Worm (Caenorhabditis elegans) whole organism, midembryonic: Measurements from ENCODE around the gene K11D12.12.

Experiments
- cog-1 ChIP-seq: sonication (generic microtip); optimal IDR thresholded peaks from 2 replicates; lab custom pipeline; 2016; ENCODE audit warnings: missing genetic modification characterization, missing compliant biosample characterization
- flt-1 ChIP-seq: fragments of 200-800 bp; sonication (Bioruptor generic); IDR thresholded peaks from 2 replicates; pipeline ENCODE4 v1.3.6; 2022; ENCODE audit warnings: missing genetic modification characterization, missing compliant biosample characterization
- klf-2 ChIP-seq: fragments of 200-800 bp; sonication (Bioruptor generic); conservative IDR thresholded peaks from 2 replicates; pipeline ENCODE4 v1.3.6; 2022; ENCODE audit warnings: missing genetic modification reagents, missing genetic modification characterization, missing compliant biosample characterization
- med-1 ChIP-seq: sonication (generic microtip); optimal IDR thresholded peaks from 2 replicates; lab custom pipeline; 2017; ENCODE audit warnings: missing genetic modification characterization, mild to moderate bottlenecking, missing compliant biosample characterization, antibody characterized with exemption, missing genetic modification reagents; ENCODE audit not compliant: insufficient read depth
- ztf-29 ChIP-seq: fragments of 200-800 bp; sonication (Bioruptor generic); IDR thresholded peaks from 2 replicates; pipeline ENCODE4 v1.3.6; 2022; ENCODE audit warnings: missing genetic modification reagents, missing genetic modification characterization, missing compliant biosample characterization

DNA sequence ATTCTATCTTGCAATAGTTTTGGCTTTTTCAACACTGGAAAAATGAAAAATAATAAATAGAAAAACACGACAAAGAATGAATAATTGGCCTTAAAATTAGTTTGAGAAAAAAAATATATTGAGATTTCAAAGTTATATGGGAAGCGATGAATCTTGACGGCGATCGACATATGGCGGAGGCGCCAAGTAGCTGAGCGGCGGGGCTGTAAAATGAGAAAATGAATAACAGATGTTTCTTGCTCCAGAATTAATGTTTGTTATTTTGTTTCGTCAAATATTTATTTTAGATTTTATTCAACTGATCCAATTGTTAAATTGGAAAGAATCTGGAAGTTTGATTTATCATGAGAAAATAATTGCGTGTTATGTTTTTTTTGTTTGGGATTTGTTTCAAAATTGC is 12.5 kb upstream of the K11D12.12 start, which contains the start of gene K11D12.11:
- TF ChIP-seq flt-1 (GFP tag; lab: Robert Waterston, UW), result no peak
- no peak for TF ChIP-seq cog-1 (tag; lab: Kevin White, UChicago)
- no peak for TF ChIP-seq ztf-29
- no peak for TF ChIP-seq klf-2 (GFP tag; lab: Robert Waterston, UW)
- TF ChIP-seq med-1 (GFP tag; lab: Kevin White, UChicago), result no peak
